Worm (Caenorhabditis elegans): ENCODE measurements around the gene srlf-17.

srlf-17 gene

ce11 chrIV:11125200-11125599 lies 22.7 kb upstream of the srlf-17 start:
- TF ChIP-seq mls-2 (tag; optimal IDR thresholded peaks at IDR 0.05) (peak; percentile 46), blmp-1 (tag; optimal IDR thresholded peaks at IDR 0.05) (no peak), pha-4 (tag; optimal IDR thresholded peaks at IDR 0.05) (peak; percentile 41), unc-120 (tag; optimal IDR thresholded peaks at IDR 0.05; ENCODE audit: poor library complexity, severe bottlenecking) (peak; percentile 63), lin-13 (tag; optimal IDR thresholded peaks at IDR 0.05) (peak; percentile 38), lsy-2 (tag; optimal IDR thresholded peaks at IDR 0.05) (peak; percentile 43), ham-2 (GFP tag; optimal IDR thresholded peaks at IDR 0.05) (no peak)

- no peak for TF ChIP-seq snpc-4 (tag; optimal IDR thresholded peaks at IDR 0.05)
- TF ChIP-seq ceh-43 (GFP tag; optimal IDR thresholded peaks at IDR 0.05): no peak
- no peak for TF ChIP-seq lin-13 (tag; optimal IDR thresholded peaks at IDR 0.05)
- TF ChIP-seq unc-39 (tag; optimal IDR thresholded peaks at IDR 0.05): no peak
- no peak for TF ChIP-seq mab-5 (tag; optimal IDR thresholded peaks at IDR 0.05)
- TF ChIP-seq ham-2 (GFP tag; optimal IDR thresholded peaks at IDR 0.05): no peak
- TF ChIP-seq nhr-2 (tag; optimal IDR thresholded peaks at IDR 0.05): no peak
- no peak for TF ChIP-seq sem-2 (GFP tag; optimal IDR thresholded peaks at IDR 0.05)
- no peak for TF ChIP-seq flh-1 (GFP tag; optimal IDR thresholded peaks at IDR 0.05)
- TF ChIP-seq mls-2 (tag; optimal IDR thresholded peaks at IDR 0.05): no peak
- no peak for TF ChIP-seq drap-1 (GFP tag; optimal IDR thresholded peaks at IDR 0.05)
- TF ChIP-seq tbx-8 (GFP tag; optimal IDR thresholded peaks at IDR 0.05): no peak
- no peak for TF ChIP-seq unc-120 (tag; optimal IDR thresholded peaks at IDR 0.05; ENCODE audit: poor library complexity, severe bottlenecking)
- no peak for TF ChIP-seq nhr-12 (tag; optimal IDR thresholded peaks at IDR 0.05)
- no peak for TF ChIP-seq lsy-2 (tag; optimal IDR thresholded peaks at IDR 0.05)
- no peak for TF ChIP-seq lin-32 (GFP tag; optimal IDR thresholded peaks at IDR 0.05)
- no peak for TF ChIP-seq unc-62 (GFP tag; optimal IDR thresholded peaks at IDR 0.05)
- TF ChIP-seq cnd-1 (tag; optimal IDR thresholded peaks at IDR 0.05): no peak
Measured at ce11 chrIV:11124674-11125073, 22.2 kb upstream of the srlf-17 start, which contains the start of gene spo-11. TSS of gene spo-11 (minus strand) at chrIV:11124862.

- TF ChIP-seq pha-4 (tag; optimal IDR thresholded peaks at IDR 0.05) (peak; percentile 10), ham-2 (GFP tag; optimal IDR thresholded peaks at IDR 0.05) (peak; percentile 74), nhr-76 (tag; optimal IDR thresholded peaks at IDR 0.05) (no peak), nhr-28 (tag; optimal IDR thresholded peaks at IDR 0.05) (no peak), nhr-2 (tag; optimal IDR thresholded peaks at IDR 0.05) (peak; percentile 50), sptf-1 (tag; optimal IDR thresholded peaks at IDR 0.05) (no peak), elt-1 (tag; optimal IDR thresholded peaks at IDR 0.05; ENCODE audit: borderline replicate concordance, insufficient read depth) (peak; percentile 95)
Measured at ce11 chrIV:11119972-11120562, 17.6 kb upstream of the srlf-17 start.

ce11 chrIV:11118837-11119491 lies 16.5 kb upstream of the srlf-17 start, which contains the start of the genes imp-2 and enpl-1:
TSS of gene imp-2 (minus strand) at chrIV:11118887.
TSS of gene enpl-1 (plus strand) at chrIV:11119298.
- peak; percentile 60 for TF ChIP-seq hlh-1 (tag; optimal IDR thresholded peaks at IDR 0.05)
- no peak for TF ChIP-seq nhr-28 (tag; optimal IDR thresholded peaks at IDR 0.05)
- peak; percentile 87 for TF ChIP-seq lsy-2 (tag; optimal IDR thresholded peaks at IDR 0.05)
- peak; percentile 57 for TF ChIP-seq nhr-2 (tag; optimal IDR thresholded peaks at IDR 0.05)
- TF ChIP-seq elt-1 (tag; optimal IDR thresholded peaks at IDR 0.05; ENCODE audit: borderline replicate concordance, insufficient read depth): no peak
- TF ChIP-seq cnd-1 (tag; optimal IDR thresholded peaks at IDR 0.05): peak; percentile 58
- TF ChIP-seq mep-1 (tag; optimal IDR thresholded peaks at IDR 0.05): peak; percentile 93
- TF ChIP-seq sptf-1 (tag; optimal IDR thresholded peaks at IDR 0.05): peak; percentile 79
- peak; percentile 31 for TF ChIP-seq unc-62 (GFP tag; optimal IDR thresholded peaks at IDR 0.05)
- TF ChIP-seq ceh-43 (GFP tag; optimal IDR thresholded peaks at IDR 0.05): peak; percentile 38
- peak; percentile 18 for TF ChIP-seq ztf-11 (tag; optimal IDR thresholded peaks at IDR 0.05)
- peak; percentile 79 for TF ChIP-seq ham-2 (GFP tag; optimal IDR thresholded peaks at IDR 0.05)
- TF ChIP-seq snpc-4 (tag; optimal IDR thresholded peaks at IDR 0.05): no peak
- peak; percentile 62 for TF ChIP-seq M03D4.4 (tag; optimal IDR thresholded peaks at IDR 0.05)
- TF ChIP-seq lin-13 (tag; optimal IDR thresholded peaks at IDR 0.05): peak; percentile 88
- no peak for TF ChIP-seq sem-2 (GFP tag; optimal IDR thresholded peaks at IDR 0.05)
- TF ChIP-seq mls-2 (tag; optimal IDR thresholded peaks at IDR 0.05): peak; percentile 74
- TF ChIP-seq flh-1 (GFP tag; optimal IDR thresholded peaks at IDR 0.05): no peak
- peak; percentile 73 for TF ChIP-seq pha-4 (tag; optimal IDR thresholded peaks at IDR 0.05)
- peak; percentile 85 for TF ChIP-seq ceh-39 (tag; optimal IDR thresholded peaks at IDR 0.05)
- no peak for TF ChIP-seq blmp-1 (tag; optimal IDR thresholded peaks at IDR 0.05)
- no peak for TF ChIP-seq unc-39 (tag; optimal IDR thresholded peaks at IDR 0.05)
- TF ChIP-seq unc-120 (tag; optimal IDR thresholded peaks at IDR 0.05; ENCODE audit: poor library complexity, severe bottlenecking): peak; percentile 98
- no peak for TF ChIP-seq tbx-8 (GFP tag; optimal IDR thresholded peaks at IDR 0.05)
- TF ChIP-seq drap-1 (GFP tag; optimal IDR thresholded peaks at IDR 0.05): peak; percentile 60
- peak; percentile 50 for TF ChIP-seq nhr-237 (tag; optimal IDR thresholded peaks at IDR 0.05)
- no peak for TF ChIP-seq elt-3 (tag; optimal IDR thresholded peaks at IDR 0.05)
- peak; percentile 88 for TF ChIP-seq ces-1 (GFP tag; optimal IDR thresholded peaks at IDR 0.05)
- TF ChIP-seq mab-5 (tag; optimal IDR thresholded peaks at IDR 0.05): no peak
- no peak for TF ChIP-seq lin-32 (GFP tag; optimal IDR thresholded peaks at IDR 0.05)

Data from whole organism, mixed stage, embryonic.